Worm (Caenorhabditis elegans) whole organism, L3 larva: ENCODE data around the gene W06G6.2.

Experiments
- ZK546.5 ChIP-seq: sonication (generic microtip); optimal IDR thresholded peaks from 2 replicates; lab custom pipeline; 2017; ENCODE audit warnings: missing biosample characterization, missing genetic modification characterization
- ceh-28 ChIP-seq: fragments of 150-350 bp; optimal IDR thresholded peaks from 2 replicates; lab custom pipeline; 2014; ENCODE audit warnings: missing biosample characterization, missing genetic modification reagents, missing genetic modification characterization
- ceh-82 ChIP-seq: fragments of 150-350 bp; optimal IDR thresholded peaks from 2 replicates; lab custom pipeline; 2014; ENCODE audit warnings: missing biosample characterization, missing genetic modification characterization
- daf-12 ChIP-seq: fragments of 150-350 bp; optimal IDR thresholded peaks from 2 replicates; lab custom pipeline; 2014; ENCODE audit warnings: missing biosample characterization, missing genetic modification reagents, missing genetic modification characterization
- egl-27 ChIP-seq: sonication (generic microtip); optimal IDR thresholded peaks from 4 replicates; lab custom pipeline; 2017; ENCODE audit warnings: missing biosample characterization, missing genetic modification reagents, missing genetic modification characterization
- egl-5 ChIP-seq: fragments of 150-350 bp; optimal IDR thresholded peaks from 2 replicates; lab custom pipeline; 2017; ENCODE audit warnings: missing biosample characterization, missing genetic modification reagents, missing genetic modification characterization, inconsistent platforms
- elt-1 ChIP-seq: fragments of 150-350 bp; optimal IDR thresholded peaks from 2 replicates; lab custom pipeline; 2014; ENCODE audit warnings: missing biosample characterization, missing genetic modification characterization
- elt-2 ChIP-seq: sonication (generic microtip); optimal IDR thresholded peaks from 2 replicates; lab custom pipeline; 2016; ENCODE audit warnings: missing genetic modification reagents, mild to moderate bottlenecking, missing genetic modification characterization, missing compliant biosample characterization
- elt-3 ChIP-seq, 3 experiments: fragments of 150-350 bp in 1 of 3; sonication (generic microtip) in 2 of 3; optimal IDR thresholded peaks; 2 replicates in 2 of 3; 4 replicates in 1 of 3; lab custom pipeline; 2014 to 2017; ENCODE audit warnings: missing biosample characterization in 3 of 3, missing genetic modification characterization in 3 of 3
- eor-1 ChIP-seq, 2 experiments: fragments of 150-350 bp; optimal IDR thresholded peaks; 2 replicates each; lab custom pipeline; 2014 to 2018; ENCODE audit warnings: missing biosample characterization in 2 of 2, missing genetic modification characterization in 2 of 2
- fkh-10 ChIP-seq: sonication (generic microtip); optimal IDR thresholded peaks from 2 replicates; lab custom pipeline; 2017; ENCODE audit warnings: missing biosample characterization, missing genetic modification reagents, missing genetic modification characterization
- fos-1 ChIP-seq: fragments of 150-350 bp; optimal IDR thresholded peaks from 2 replicates; lab custom pipeline; 2014; ENCODE audit warnings: missing biosample characterization, missing genetic modification characterization
- hmg-11 ChIP-seq: sonication (generic microtip); optimal IDR thresholded peaks from 2 replicates; lab custom pipeline; 2016; ENCODE audit warnings: missing genetic modification characterization, missing compliant biosample characterization
- jun-1 ChIP-seq: fragments of 150-350 bp; optimal IDR thresholded peaks from 2 replicates; lab custom pipeline; 2014; ENCODE audit warnings: missing biosample characterization, missing genetic modification reagents, missing genetic modification characterization
- lin-15B ChIP-seq: fragments of 150-350 bp; optimal IDR thresholded peaks from 2 replicates; lab custom pipeline; 2014; ENCODE audit warnings: missing biosample characterization, missing genetic modification characterization
- mdl-1 ChIP-seq: fragments of 150-350 bp; optimal IDR thresholded peaks from 2 replicates; lab custom pipeline; 2014; ENCODE audit warnings: missing biosample characterization, missing genetic modification characterization
- nfya-1 ChIP-seq: sonication (generic microtip); optimal IDR thresholded peaks from 2 replicates; lab custom pipeline; 2017; ENCODE audit warnings: missing genetic modification characterization, mild to moderate bottlenecking, missing compliant biosample characterization, antibody characterized with exemption, moderate library complexity; ENCODE audit not compliant: insufficient read depth
- nhr-12 ChIP-seq: fragments of 150-350 bp; optimal IDR thresholded peaks from 2 replicates; lab custom pipeline; 2014; ENCODE audit warnings: missing biosample characterization, missing genetic modification characterization
- nhr-23 ChIP-seq: fragments of 150-350 bp; optimal IDR thresholded peaks from 2 replicates; lab custom pipeline; 2014; ENCODE audit warnings: missing biosample characterization, missing genetic modification reagents, missing genetic modification characterization
- nhr-237 ChIP-seq: fragments of 150-350 bp; optimal IDR thresholded peaks from 2 replicates; lab custom pipeline; 2014; ENCODE audit warnings: missing biosample characterization, missing genetic modification characterization
- nhr-25 ChIP-seq: sonication (generic microtip); optimal IDR thresholded peaks from 2 replicates; lab custom pipeline; 2017; ENCODE audit warnings: missing biosample characterization, missing genetic modification characterization
- nhr-43 ChIP-seq: sonication (generic microtip); optimal IDR thresholded peaks from 2 replicates; lab custom pipeline; 2016; ENCODE audit warnings: mild to moderate bottlenecking, missing genetic modification characterization, missing compliant biosample characterization; ENCODE audit not compliant: poor library complexity, severe bottlenecking
- nhr-67 ChIP-seq: fragments of 150-350 bp; optimal IDR thresholded peaks from 2 replicates; lab custom pipeline; 2014; ENCODE audit warnings: missing biosample characterization, missing genetic modification characterization
- nhr-76 ChIP-seq: fragments of 150-350 bp; sonication (generic microtip); optimal IDR thresholded peaks from 5 replicates; lab custom pipeline; 2014; ENCODE audit warnings: missing biosample characterization, missing genetic modification characterization
- nhr-77 ChIP-seq: fragments of 150-350 bp; optimal IDR thresholded peaks from 2 replicates; lab custom pipeline; 2014; ENCODE audit warnings: missing biosample characterization, missing genetic modification characterization
- pha-4 ChIP-seq: fragments of 150-350 bp; optimal IDR thresholded peaks from 2 replicates; lab custom pipeline; 2014; ENCODE audit warnings: missing biosample characterization, missing genetic modification reagents, missing genetic modification characterization
- pqm-1 ChIP-seq: fragments of 150-350 bp; optimal IDR thresholded peaks from 2 replicates; lab custom pipeline; 2017; ENCODE audit warnings: missing biosample characterization, missing genetic modification characterization, inconsistent platforms
- sea-2 ChIP-seq: fragments of 150-350 bp; sonication (generic microtip); optimal IDR thresholded peaks from 4 replicates; lab custom pipeline; 2014; ENCODE audit warnings: missing biosample characterization, missing genetic modification reagents, missing genetic modification characterization
- snpc-4 ChIP-seq: fragments of 150-350 bp; optimal IDR thresholded peaks from 2 replicates; lab custom pipeline; 2014; ENCODE audit warnings: missing biosample characterization, missing genetic modification characterization
- unc-39 ChIP-seq: sonication (generic microtip); optimal IDR thresholded peaks from 4 replicates; lab custom pipeline; 2017; ENCODE audit warnings: missing biosample characterization, missing genetic modification characterization
- unc-62 ChIP-seq: fragments of 150-350 bp; sonication (generic microtip); optimal IDR thresholded peaks from 4 replicates; lab custom pipeline; 2014; ENCODE audit warnings: missing biosample characterization, missing genetic modification reagents, missing genetic modification characterization
- zag-1 ChIP-seq: fragments of 150-350 bp; optimal IDR thresholded peaks from 2 replicates; lab custom pipeline; 2014; ENCODE audit warnings: missing biosample characterization, missing genetic modification characterization
- ztf-4 ChIP-seq: fragments of 150-350 bp; optimal IDR thresholded peaks from 2 replicates; lab custom pipeline; 2014; ENCODE audit warnings: missing biosample characterization, missing genetic modification characterization

Gene W06G6.2

ce11 chrV:16596102-16596501, 33.0 kb upstream of the W06G6.2 start:
- TF ChIP-seq elt-3 (tag; optimal IDR thresholded peaks at IDR 0.05; lab: Kevin White, UChicago) (peak in 1 of 3 experiments; percentile 9), fkh-10 (no peak)

ce11 chrV:16598437-16598836, 30.7 kb upstream of the W06G6.2 start:
- TF ChIP-seq nfya-1 (tag; lab: Kevin White, UChicago) (no peak), eor-1 (tag; optimal IDR thresholded peaks at IDR 0.05; lab: Kevin White, UChicago) (no peak), nhr-76 (tag; lab: Kevin White, UChicago) (no peak), sea-2 (no peak), elt-1 (tag; lab: Kevin White, UChicago) (no peak), nhr-77 (tag; lab: Kevin White, UChicago) (no peak), pqm-1 (tag; lab: Kevin White, UChicago) (no peak), nhr-237 (no peak), mdl-1 (tag; lab: Kevin White, UChicago) (no peak), hmg-11 (tag; lab: Kevin White, UChicago) (no peak), elt-2 (tag; lab: Kevin White, UChicago) (no peak), ceh-82 (tag; lab: Kevin White, UChicago) (no peak), jun-1 (tag; lab: Kevin White, UChicago) (no peak), nhr-67 (no peak), egl-5 (no peak), snpc-4 (tag; lab: Kevin White, UChicago) (no peak), pha-4 (no peak), nhr-12 (tag; lab: Kevin White, UChicago) (no peak), nhr-25 (tag; lab: Kevin White, UChicago) (no peak), lin-15B (tag; lab: Kevin White, UChicago) (no peak)
- TF ChIP-seq, all 47 proteins: peak for 0

ce11 chrV:16599835-16600234, 29.3 kb upstream of the W06G6.2 start:
- TF ChIP-seq nfya-1 (tag; lab: Kevin White, UChicago) (peak; percentile 62), elt-1 (tag; lab: Kevin White, UChicago) (no peak)

- TF ChIP-seq nhr-237 (no peak), egl-5 (no peak), zag-1 (tag; lab: Kevin White, UChicago) (no peak), fos-1 (tag; lab: Kevin White, UChicago) (no peak), daf-12 (tag; lab: Kevin White, UChicago) (no peak), elt-3 (tag; optimal IDR thresholded peaks at IDR 0.05; lab: Kevin White, UChicago) (no peak), nhr-77 (tag; lab: Kevin White, UChicago) (no peak), elt-1 (tag; lab: Kevin White, UChicago) (no peak), ZK546.5 (tag; lab: Kevin White, UChicago) (no peak), ceh-28 (tag; lab: Kevin White, UChicago) (no peak), elt-2 (tag; lab: Kevin White, UChicago) (no peak), unc-62 (no peak), sea-2 (no peak), unc-39 (tag; lab: Kevin White, UChicago) (no peak)
Measured at ce11 chrV:16600623-16601022, 28.5 kb upstream of the W06G6.2 start, which contains the start of gene T03E6.9. Gene T03E6.9 (minus strand): TSS chrV:16600723.

- TF ChIP-seq egl-5 (no peak), daf-12 (tag; lab: Kevin White, UChicago) (no peak), lin-15B (tag; lab: Kevin White, UChicago) (no peak), sea-2 (no peak), nhr-76 (tag; lab: Kevin White, UChicago) (no peak), ztf-4 (tag; lab: Kevin White, UChicago) (no peak), nhr-77 (tag; lab: Kevin White, UChicago) (no peak), mdl-1 (tag; lab: Kevin White, UChicago) (no peak), nhr-43 (tag; lab: Kevin White, UChicago) (no peak), egl-27 (no peak), nhr-23 (no peak), hmg-11 (tag; lab: Kevin White, UChicago) (no peak)
Measured at ce11 chrV:16603102-16603501, 26.0 kb upstream of the W06G6.2 start, which contains the start of gene T03E6.8. Gene T03E6.8 (minus strand): TSS chrV:16603202.
